Worm (Caenorhabditis elegans) whole organism, early embryonic: ENCODE results near the gene C17E7.13.

Experiments used
- B0310.2 ChIP-seq: sonication (generic microtip); optimal IDR thresholded peaks from 2 replicates; lab custom pipeline; 2016; ENCODE audit warnings: mild to moderate bottlenecking, missing genetic modification characterization, missing compliant biosample characterization
- F13C5.2 ChIP-seq: sonication (generic microtip); optimal IDR thresholded peaks from 2 replicates; lab custom pipeline; 2017; ENCODE audit warnings: mild to moderate bottlenecking, missing genetic modification characterization, inconsistent platforms, missing compliant biosample characterization
- aly-1 ChIP-seq: sonication (generic microtip); optimal IDR thresholded peaks from 2 replicates; lab custom pipeline; 2016; ENCODE audit warnings: missing genetic modification characterization, missing compliant biosample characterization
- ama-1 ChIP-seq: fragments of 150-350 bp; optimal IDR thresholded peaks from 2 replicates; lab custom pipeline; 2014
- ceh-13 ChIP-seq: fragments of 200-800 bp; sonication (Bioruptor generic); optimal IDR thresholded peaks from 2 replicates; lab custom pipeline; 2018; ENCODE audit warnings: mild to moderate bottlenecking, missing genetic modification characterization, missing compliant biosample characterization
- ceh-36 ChIP-seq: sonication (generic microtip); optimal IDR thresholded peaks from 2 replicates; lab custom pipeline; 2016; ENCODE audit warnings: missing genetic modification characterization, inconsistent platforms, missing compliant biosample characterization
- ets-7 ChIP-seq: sonication (generic microtip); optimal IDR thresholded peaks from 2 replicates; lab custom pipeline; 2016; ENCODE audit warnings: missing genotype, missing genetic modification characterization, missing compliant biosample characterization
- flt-1 ChIP-seq: fragments of 200-800 bp; sonication (Bioruptor generic); IDR thresholded peaks from 2 replicates; pipeline ENCODE4 v1.3.6; 2022; ENCODE audit warnings: missing genetic modification characterization, missing compliant biosample characterization
- hmbx-1 ChIP-seq: sonication (generic microtip); optimal IDR thresholded peaks from 2 replicates; lab custom pipeline; 2016; ENCODE audit warnings: mild to moderate bottlenecking, missing genetic modification characterization, missing compliant biosample characterization
- hmg-4 ChIP-seq: fragments of 200-800 bp; sonication (Bioruptor generic); optimal IDR thresholded peaks from 2 replicates; lab custom pipeline; 2018; ENCODE audit warnings: mild to moderate bottlenecking, missing genetic modification characterization, missing compliant biosample characterization
- hnd-1 ChIP-seq: sonication (generic microtip); optimal IDR thresholded peaks from 2 replicates; lab custom pipeline; 2016; ENCODE audit warnings: missing genetic modification characterization, missing compliant biosample characterization
- pes-1 ChIP-seq: fragments of 200-800 bp; sonication (Bioruptor generic); IDR thresholded peaks from 2 replicates; pipeline ENCODE4 v1.3.6; 2022; ENCODE audit warnings: missing genetic modification reagents, missing genetic modification characterization, missing compliant biosample characterization
- scrt-1 ChIP-seq: fragments of 200-800 bp; sonication (Bioruptor generic); IDR thresholded peaks from 2 replicates; pipeline ENCODE4 v1.3.6; 2022; ENCODE audit warnings: missing genetic modification characterization, missing compliant biosample characterization
- sea-1 ChIP-seq: fragments of 200-800 bp; sonication (Bioruptor generic); conservative IDR thresholded peaks from 2 replicates; pipeline ENCODE4 v1.3.6; 2022; ENCODE audit warnings: missing genetic modification characterization, missing compliant biosample characterization
- tbx-11 ChIP-seq: fragments of 200-800 bp; sonication (Bioruptor generic); IDR thresholded peaks from 2 replicates; pipeline ENCODE4 v1.3.6; 2022; ENCODE audit warnings: missing genetic modification characterization, missing compliant biosample characterization
- tbx-37 ChIP-seq: fragments of 200-800 bp; sonication (Bioruptor generic); conservative IDR thresholded peaks from 2 replicates; pipeline ENCODE4 v1.3.6; 2022; ENCODE audit warnings: missing genetic modification reagents, missing genetic modification characterization, missing compliant biosample characterization
- tra-4 ChIP-seq: sonication (generic microtip); optimal IDR thresholded peaks from 2 replicates; lab custom pipeline; 2017; ENCODE audit warnings: missing genetic modification characterization, missing compliant biosample characterization

C17E7.13 gene

ce11 chrV:3890761-3891160 lies 1.7 kb upstream of the C17E7.13 start, which contains the start of gene C17E7.9:
C17E7.9 (minus strand) TSS chrV:3890861.
- TF ChIP-seq ama-1 (lab: Kevin White, UChicago) = no peak
- TF ChIP-seq F13C5.2 (tag; lab: Kevin White, UChicago) = no peak
- no peak for TF ChIP-seq sea-1 (GFP tag; lab: Robert Waterston, UW)
- TF ChIP-seq hnd-1 (tag; lab: Kevin White, UChicago) = no peak
- no peak for TF ChIP-seq flt-1
- no peak for TF ChIP-seq tbx-37 (GFP tag; lab: Robert Waterston, UW)
- TF ChIP-seq ets-7 (tag; lab: Kevin White, UChicago) = no peak
- no peak for TF ChIP-seq tbx-11 (GFP tag; lab: Robert Waterston, UW)
- TF ChIP-seq ceh-13 = no peak
- TF ChIP-seq B0310.2 (tag; lab: Kevin White, UChicago) = no peak
- no peak for TF ChIP-seq tra-4 (tag; lab: Kevin White, UChicago)
- TF ChIP-seq pes-1 (GFP tag; lab: Robert Waterston, UW) = no peak
- TF ChIP-seq hmg-4 (GFP tag; lab: Kevin White, UChicago) = no peak
- no peak for TF ChIP-seq aly-1
- no peak for TF ChIP-seq hmbx-1
- TF ChIP-seq ceh-36 (tag; lab: Kevin White, UChicago) = no peak

DNA sequence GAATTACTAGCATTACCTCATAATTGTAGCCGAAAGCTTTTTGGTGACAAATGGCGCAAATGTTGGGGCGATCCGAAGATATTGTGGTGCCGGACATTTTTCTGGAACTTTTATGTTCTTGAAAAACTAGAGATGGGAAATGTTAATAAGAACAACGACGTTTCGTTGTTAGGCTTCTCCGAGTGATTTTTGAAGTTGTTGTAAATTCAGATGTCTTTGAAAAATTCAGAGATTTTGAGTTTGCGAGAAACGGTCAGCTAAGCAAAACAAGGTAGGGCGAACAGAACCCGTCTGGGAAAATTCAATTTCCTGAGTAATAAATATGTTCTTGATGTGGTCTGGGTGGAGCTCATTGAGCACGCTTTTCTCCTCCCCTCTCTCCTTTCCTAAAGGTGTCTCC lies 3.0 kb downstream of the C17E7.13 start, which contains the start of gene nhr-124:
Gene nhr-124, minus strand, starts transcription at position 101 of the 400 bp plus-strand sequence.
- TF ChIP-seq hnd-1 (tag; lab: Kevin White, UChicago) (no peak), ceh-36 (tag; lab: Kevin White, UChicago) (no peak), sea-1 (GFP tag; lab: Robert Waterston, UW) (no peak), ama-1 (lab: Kevin White, UChicago) (no peak)

- TF ChIP-seq ceh-13 = no peak
- no peak for TF ChIP-seq tbx-37 (GFP tag; lab: Robert Waterston, UW)
- TF ChIP-seq ets-7 (tag; lab: Kevin White, UChicago) = no peak
- no peak for TF ChIP-seq sea-1 (GFP tag; lab: Robert Waterston, UW)
Measured at ce11 chrV:3884550-3884949, 4.5 kb downstream of the C17E7.13 start.

DNA sequence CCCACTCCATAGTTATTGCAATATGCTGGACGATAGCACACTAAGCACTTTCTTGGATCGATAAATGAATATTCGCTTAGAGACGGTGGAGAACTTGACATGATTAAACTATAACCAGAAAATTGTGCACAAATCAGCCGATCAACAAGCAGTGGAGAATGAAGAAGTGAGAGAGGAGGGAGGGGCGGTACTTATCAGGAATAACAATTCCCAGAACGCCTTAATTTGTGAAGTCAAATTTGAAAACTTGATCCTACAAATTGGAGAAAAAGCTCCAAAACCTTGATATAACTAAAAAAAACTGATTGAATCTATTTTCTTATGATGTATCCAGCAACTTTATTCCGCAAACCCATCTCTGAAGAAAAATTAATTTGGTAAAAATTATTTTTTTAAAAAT lies 10.9 kb downstream of the C17E7.13 start, which contains the start of gene nhr-159:
Gene nhr-159, minus strand, starts transcription at position 101 of the 400 bp plus-strand sequence.
- TF ChIP-seq hmg-4 (GFP tag; lab: Kevin White, UChicago) = no peak
- no peak for TF ChIP-seq tbx-11 (GFP tag; lab: Robert Waterston, UW)
- TF ChIP-seq sea-1 (GFP tag; lab: Robert Waterston, UW) = no peak
- no peak for TF ChIP-seq F13C5.2 (tag; lab: Kevin White, UChicago)
- no peak for TF ChIP-seq aly-1
- TF ChIP-seq hmbx-1 = no peak
- TF ChIP-seq hnd-1 (tag; lab: Kevin White, UChicago) = no peak
- no peak for TF ChIP-seq ets-7 (tag; lab: Kevin White, UChicago)
- TF ChIP-seq tbx-37 (GFP tag; lab: Robert Waterston, UW) = no peak
- TF ChIP-seq ceh-13 = no peak
- TF ChIP-seq tra-4 (tag; lab: Kevin White, UChicago) = no peak
- no peak for TF ChIP-seq flt-1
- TF ChIP-seq ama-1 (lab: Kevin White, UChicago) = no peak
- TF ChIP-seq B0310.2 (tag; lab: Kevin White, UChicago) = no peak
- TF ChIP-seq scrt-1 (GFP tag; lab: Robert Waterston, UW) = no peak
- no peak for TF ChIP-seq ceh-36 (tag; lab: Kevin White, UChicago)

ce11 chrV:3877242-3877641 lies 11.8 kb downstream of the C17E7.13 start:
- TF ChIP-seq tbx-37 (GFP tag; lab: Robert Waterston, UW) = no peak
- no peak for TF ChIP-seq ceh-13
- no peak for TF ChIP-seq ets-7 (tag; lab: Kevin White, UChicago)

ce11 chrV:3874102-3874744 lies 14.9 kb downstream of the C17E7.13 start, which contains the start of gene nhr-158:
nhr-158 (minus strand) TSS chrV:3874152.
- no peak for TF ChIP-seq ets-7 (tag; lab: Kevin White, UChicago)
- TF ChIP-seq sea-1 (GFP tag; lab: Robert Waterston, UW) = no peak
- no peak for TF ChIP-seq flt-1
- TF ChIP-seq aly-1 = no peak
- TF ChIP-seq pes-1 (GFP tag; lab: Robert Waterston, UW) = no peak
- TF ChIP-seq hmbx-1 = no peak
- no peak for TF ChIP-seq scrt-1 (GFP tag; lab: Robert Waterston, UW)
- TF ChIP-seq F13C5.2 (tag; lab: Kevin White, UChicago) = no peak
- TF ChIP-seq B0310.2 (tag; lab: Kevin White, UChicago) = no peak
- no peak for TF ChIP-seq ceh-36 (tag; lab: Kevin White, UChicago)
- TF ChIP-seq tbx-11 (GFP tag; lab: Robert Waterston, UW) = no peak
- no peak for TF ChIP-seq ama-1 (lab: Kevin White, UChicago)
- no peak for TF ChIP-seq tbx-37 (GFP tag; lab: Robert Waterston, UW)
- no peak for TF ChIP-seq ceh-13
- TF ChIP-seq hnd-1 (tag; lab: Kevin White, UChicago) = no peak
- no peak for TF ChIP-seq hmg-4 (GFP tag; lab: Kevin White, UChicago)
- TF ChIP-seq tra-4 (tag; lab: Kevin White, UChicago) = no peak

DNA sequence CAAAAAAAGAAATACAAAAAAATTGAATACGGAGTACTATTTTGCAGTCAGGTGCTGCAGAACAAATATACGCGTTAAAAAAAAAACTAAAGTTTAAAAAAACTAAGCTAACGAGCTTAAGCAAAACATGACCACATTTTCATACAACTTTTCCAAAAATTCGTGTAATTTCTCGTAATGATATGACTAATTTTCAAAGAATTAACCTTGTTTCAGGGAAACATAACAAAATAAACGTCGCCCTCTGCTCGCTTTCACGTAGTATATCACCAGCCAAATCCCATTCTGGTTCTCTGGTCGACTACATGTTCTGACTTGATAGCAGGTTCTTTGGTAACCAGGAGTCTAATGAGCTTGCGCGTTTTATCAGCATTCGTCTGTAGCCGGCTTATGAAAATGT lies 18.7 kb downstream of the C17E7.13 start:
- TF ChIP-seq B0310.2 (tag; lab: Kevin White, UChicago) (no peak), F13C5.2 (tag; lab: Kevin White, UChicago) (no peak), flt-1 (no peak), aly-1 (no peak), scrt-1 (GFP tag; lab: Robert Waterston, UW) (no peak), tra-4 (tag; lab: Kevin White, UChicago) (no peak), tbx-37 (GFP tag; lab: Robert Waterston, UW) (no peak), tbx-11 (GFP tag; lab: Robert Waterston, UW) (no peak), ama-1 (lab: Kevin White, UChicago) (no peak), ets-7 (tag; lab: Kevin White, UChicago) (no peak), pes-1 (GFP tag; lab: Robert Waterston, UW) (no peak), hmbx-1 (no peak), hmg-4 (GFP tag; lab: Kevin White, UChicago) (no peak), sea-1 (GFP tag; lab: Robert Waterston, UW) (no peak), ceh-13 (no peak), hnd-1 (tag; lab: Kevin White, UChicago) (no peak), ceh-36 (tag; lab: Kevin White, UChicago) (no peak)
